Worm (Caenorhabditis elegans): ENCODE results near the gene C17C3.15.

The C17C3.15 gene

DNA sequence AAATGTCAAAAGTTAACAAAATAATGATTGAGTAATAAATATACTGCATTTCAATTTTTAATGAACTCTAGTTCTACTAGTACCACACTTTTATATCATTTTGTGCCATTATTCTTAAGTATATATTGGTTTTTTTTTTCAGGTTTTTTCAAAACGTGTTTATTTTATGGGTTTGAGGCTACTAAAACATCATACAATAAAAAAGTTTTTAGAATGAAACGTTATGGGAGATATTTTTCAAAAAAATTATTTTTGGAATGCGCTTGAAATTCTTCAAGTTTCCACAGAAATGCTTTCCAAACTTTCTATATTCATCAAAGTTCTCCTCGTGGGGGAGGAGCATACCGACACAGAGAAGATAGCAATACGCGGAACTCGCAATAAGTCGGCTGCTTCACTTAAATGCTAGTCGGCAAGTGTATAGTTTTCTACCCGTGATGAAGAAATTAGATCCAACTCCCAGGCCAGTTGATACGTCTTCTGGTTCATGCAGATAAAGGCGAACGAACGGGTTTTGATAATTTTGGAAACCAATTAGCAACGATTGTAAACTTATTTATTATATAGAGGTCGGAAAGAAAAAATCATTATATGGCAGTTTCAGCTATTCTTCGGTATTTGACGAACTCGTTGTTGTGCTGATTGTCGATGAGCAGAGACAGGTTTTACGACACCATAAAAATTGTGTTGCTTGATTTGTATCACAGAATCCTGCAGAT, 29.0 kb downstream of the C17C3.15 start, which contains the start of gene C17G10.10:
Gene C17G10.10, minus strand, starts transcription at position 51 of the 719 bp plus-strand sequence.
- TF ChIP-seq mdl-1 (tag; optimal IDR thresholded peaks at IDR 0.05) (peak; percentile 54 to 59), nhr-25 (tag; optimal IDR thresholded peaks at IDR 0.05) (peak; percentile 62), ama-1 (optimal IDR thresholded peaks at IDR 0.05) (peak; percentile 98), mbf-1 (tag; optimal IDR thresholded peaks at IDR 0.05) (no peak), ztf-11 (tag; optimal IDR thresholded peaks at IDR 0.05) (no peak), lin-13 (GFP tag; optimal IDR thresholded peaks at IDR 0.05) (peak; percentile 53), dmd-4 (tag; optimal IDR thresholded peaks at IDR 0.05) (no peak), aly-2 (tag; optimal IDR thresholded peaks at IDR 0.05) (no peak), egl-27 (tag; optimal IDR thresholded peaks at IDR 0.05) (peak; percentile 72), sma-3 (GFP tag; optimal IDR thresholded peaks at IDR 0.05) (peak; percentile 87), C34F6.9 (tag; optimal IDR thresholded peaks at IDR 0.05) (peak; percentile 20), nhr-23 (tag; optimal IDR thresholded peaks at IDR 0.05) (no peak), fos-1 (tag; optimal IDR thresholded peaks at IDR 0.05) (peak; percentile 85), F13H6.1 (tag; optimal IDR thresholded peaks at IDR 0.05) (peak; percentile 58), unc-55 (GFP tag; optimal IDR thresholded peaks at IDR 0.05) (no peak), ztf-4 (tag; optimal IDR thresholded peaks at IDR 0.05) (peak; percentile 9), nhr-10 (tag; optimal IDR thresholded peaks at IDR 0.05) (peak; percentile 9), nhr-21 (tag; optimal IDR thresholded peaks at IDR 0.05) (peak; percentile 78), lsy-2 (tag; optimal IDR thresholded peaks at IDR 0.05) (peak; percentile 62 to 75), skn-1 (tag; optimal IDR thresholded peaks at IDR 0.05) (no peak), nhr-12 (tag; optimal IDR thresholded peaks at IDR 0.05) (no peak), nhr-6 (tag; optimal IDR thresholded peaks at IDR 0.05) (peak; percentile 41), lin-11 (tag; optimal IDR thresholded peaks at IDR 0.05) (no peak), elt-1 (tag; optimal IDR thresholded peaks at IDR 0.05) (no peak), sma-9 (GFP tag; optimal IDR thresholded peaks at IDR 0.05) (peak; percentile 91), sma-9 (tag; optimal IDR thresholded peaks at IDR 0.05) (no peak), blmp-1 (tag; optimal IDR thresholded peaks at IDR 0.05; ENCODE audit: insufficient read depth) (no peak), alr-1 (tag; optimal IDR thresholded peaks at IDR 0.05) (no peak), mab-5 (tag; optimal IDR thresholded peaks at IDR 0.05) (no peak), Y55F3AM.14 (GFP tag; optimal IDR thresholded peaks at IDR 0.05) (no peak), unc-62 (GFP tag; optimal IDR thresholded peaks at IDR 0.05) (no peak), ceh-82 (tag; optimal IDR thresholded peaks at IDR 0.05) (no peak), lin-39 (tag; optimal IDR thresholded peaks at IDR 0.05) (no peak), nhr-129 (tag; optimal IDR thresholded peaks at IDR 0.05) (peak; percentile 45), ztf-1 (GFP tag; conservative IDR thresholded peaks at IDR 0.05) (no peak), elt-3 (tag; optimal IDR thresholded peaks at IDR 0.05) (no peak), nhr-77 (tag; optimal IDR thresholded peaks at IDR 0.05) (peak; percentile 68), R02D3.7 (tag; optimal IDR thresholded peaks at IDR 0.05) (no peak), nhr-237 (tag; optimal IDR thresholded peaks at IDR 0.05) (no peak), ZK546.5 (tag; optimal IDR thresholded peaks at IDR 0.05) (no peak), zag-1 (tag; optimal IDR thresholded peaks at IDR 0.05) (no peak), ceh-16 (tag; optimal IDR thresholded peaks at IDR 0.05) (peak; percentile 75), sem-4 (tag; optimal IDR thresholded peaks at IDR 0.05) (no peak), peb-1 (tag; optimal IDR thresholded peaks at IDR 0.05) (no peak), crh-2 (tag; optimal IDR thresholded peaks at IDR 0.05) (peak; percentile 69), unc-39 (tag; optimal IDR thresholded peaks at IDR 0.05) (no peak), nhr-11 (tag; optimal IDR thresholded peaks at IDR 0.05) (no peak), snpc-4 (tag; optimal IDR thresholded peaks at IDR 0.05) (peak; percentile 99), gmeb-1 (tag; optimal IDR thresholded peaks at IDR 0.05) (peak; percentile 82)

Measured in whole organism, L2 larva.